Worm (Caenorhabditis elegans): ENCODE data around the gene F14H3.14.

- TF ChIP-seq nhr-77 (tag; optimal IDR thresholded peaks at IDR 0.05) (no peak), ceh-16 (tag; optimal IDR thresholded peaks at IDR 0.05) (no peak), zag-1 (tag; optimal IDR thresholded peaks at IDR 0.05) (no peak), fos-1 (tag; optimal IDR thresholded peaks at IDR 0.05) (peak; percentile 37), C34F6.9 (tag; optimal IDR thresholded peaks at IDR 0.05) (no peak), lin-13 (GFP tag; optimal IDR thresholded peaks at IDR 0.05) (no peak), nhr-11 (tag; optimal IDR thresholded peaks at IDR 0.05) (no peak), peb-1 (tag; optimal IDR thresholded peaks at IDR 0.05) (no peak), egl-27 (tag; optimal IDR thresholded peaks at IDR 0.05) (no peak), nhr-6 (tag; optimal IDR thresholded peaks at IDR 0.05) (no peak)
Observed at ce11 chrV:16100103-16100730, 37.5 kb upstream of the F14H3.14 start, which contains the start of gene cth-1.
